Worm (Caenorhabditis elegans) whole organism, young adult: ENCODE data around the gene bath-29.

Experiments used
- B0336.3 ChIP-seq: fragments of 200-800 bp; sonication (Bioruptor generic); IDR thresholded peaks from 2 replicates; pipeline ENCODE4 v1.3.6; 2022; ENCODE audit warnings: missing genetic modification characterization, missing compliant biosample characterization
- D2030.7 ChIP-seq: fragments of 200-800 bp; sonication (Bioruptor generic); IDR thresholded peaks from 2 replicates; pipeline ENCODE4 v1.3.6; 2022; ENCODE audit warnings: missing genetic modification reagents, missing genetic modification characterization, missing compliant biosample characterization
- F33H1.4 ChIP-seq: fragments of 200-800 bp; sonication (Bioruptor generic); IDR thresholded peaks from 2 replicates; pipeline ENCODE4 v1.3.6; 2022; ENCODE audit warnings: missing genetic modification reagents, missing genetic modification characterization, missing compliant biosample characterization
- T26A5.8 ChIP-seq: sonication (generic microtip); optimal IDR thresholded peaks from 2 replicates; lab custom pipeline; 2016; ENCODE audit warnings: missing genetic modification characterization, missing compliant biosample characterization
- ZK185.1 ChIP-seq: sonication (generic microtip); optimal IDR thresholded peaks from 2 replicates; lab custom pipeline; 2016; ENCODE audit warnings: mild to moderate bottlenecking, missing genetic modification characterization, missing compliant biosample characterization; ENCODE audit not compliant: poor library complexity, severe bottlenecking
- akir-1 ChIP-seq: fragments of 200-800 bp; sonication (Bioruptor generic); optimal IDR thresholded peaks from 2 replicates; lab custom pipeline; 2018; ENCODE audit warnings: mild to moderate bottlenecking, missing genetic modification characterization, moderate library complexity, missing compliant biosample characterization
- attf-3 ChIP-seq: fragments of 200-800 bp; sonication (Bioruptor generic); conservative IDR thresholded peaks from 2 replicates; pipeline ENCODE4 v1.3.6; 2022; ENCODE audit warnings: missing genetic modification reagents, missing genetic modification characterization, missing compliant biosample characterization
- attf-6 ChIP-seq: fragments of 200-800 bp; sonication (Bioruptor generic); IDR thresholded peaks from 2 replicates; pipeline ENCODE4 v1.3.6; 2022; ENCODE audit warnings: missing genetic modification reagents, missing genetic modification characterization, missing compliant biosample characterization
- cebp-2 ChIP-seq: fragments of 200-800 bp; sonication (Bioruptor generic); IDR thresholded peaks from 2 replicates; pipeline ENCODE4 v1.3.6; 2022; ENCODE audit warnings: missing genetic modification characterization, missing compliant biosample characterization
- die-1 ChIP-seq: sonication (generic microtip); optimal IDR thresholded peaks from 2 replicates; lab custom pipeline; 2016; ENCODE audit warnings: missing genotype, mild to moderate bottlenecking, missing genetic modification characterization, missing compliant biosample characterization
- dox-1 ChIP-seq: fragments of 200-800 bp; sonication (Bioruptor generic); IDR thresholded peaks from 2 replicates; pipeline ENCODE4 v1.3.6; 2022; ENCODE audit warnings: missing genetic modification reagents, missing genetic modification characterization, missing compliant biosample characterization
- dpff-1 ChIP-seq: sonication (generic microtip); optimal IDR thresholded peaks from 2 replicates; lab custom pipeline; 2017; ENCODE audit warnings: mild to moderate bottlenecking, missing genetic modification characterization, missing compliant biosample characterization
- egl-18 ChIP-seq: fragments of 200-800 bp; sonication (Bioruptor generic); IDR thresholded peaks from 2 replicates; pipeline ENCODE4 v1.3.6; 2022; ENCODE audit warnings: missing genetic modification reagents, missing genetic modification characterization, missing compliant biosample characterization
- ets-4 ChIP-seq: fragments of 200-800 bp; sonication (Bioruptor generic); optimal IDR thresholded peaks from 2 replicates; lab custom pipeline; 2018; ENCODE audit warnings: mild to moderate bottlenecking, missing genetic modification characterization, missing compliant biosample characterization
- hrde-1 ChIP-seq: sonication (generic microtip); optimal IDR thresholded peaks from 2 replicates; lab custom pipeline; 2016; ENCODE audit warnings: missing genetic modification characterization, mild to moderate bottlenecking, missing compliant biosample characterization, moderate library complexity, missing genotype, missing genetic modification reagents, borderline replicate concordance
- hsf-1 ChIP-seq: fragments of 200-800 bp; sonication (Bioruptor generic); IDR thresholded peaks from 2 replicates; pipeline ENCODE4 v1.3.6; 2022; ENCODE audit warnings: missing genetic modification reagents, missing genetic modification characterization, missing compliant biosample characterization
- let-607 ChIP-seq, 2 experiments: fragments of 200-800 bp in 1 of 2; sonication (Bioruptor generic) in 1 of 2; sonication (generic microtip) in 1 of 2; optimal IDR thresholded peaks; 2 replicates each; lab custom pipeline; 2016 to 2018; ENCODE audit warnings: mild to moderate bottlenecking in 2 of 2, missing compliant biosample characterization in 2 of 2, missing genetic modification characterization in 2 of 2, moderate library complexity in 2 of 2, missing genotype in 1 of 2
- lin-26 ChIP-seq: fragments of 200-800 bp; sonication (Bioruptor generic); IDR thresholded peaks from 2 replicates; pipeline ENCODE4 v1.3.6; 2022; ENCODE audit warnings: missing genetic modification reagents, missing genetic modification characterization, missing compliant biosample characterization
- lsl-1 ChIP-seq: fragments of 200-800 bp; sonication (Bioruptor generic); optimal IDR thresholded peaks from 2 replicates; lab custom pipeline; 2018; ENCODE audit warnings: mild to moderate bottlenecking, missing genetic modification characterization, moderate library complexity, missing compliant biosample characterization
- madf-10 ChIP-seq: sonication (generic microtip); optimal IDR thresholded peaks from 2 replicates; lab custom pipeline; 2016; ENCODE audit warnings: mild to moderate bottlenecking, missing genetic modification characterization, missing compliant biosample characterization
- madf-3 ChIP-seq: fragments of 200-800 bp; sonication (Bioruptor generic); IDR thresholded peaks from 2 replicates; pipeline ENCODE4 v1.3.6; 2022; ENCODE audit warnings: missing genetic modification reagents, missing genetic modification characterization, missing compliant biosample characterization
- madf-6 ChIP-seq: fragments of 200-800 bp; sonication (Bioruptor generic); IDR thresholded peaks from 2 replicates; pipeline ENCODE4 v1.3.6; 2022; ENCODE audit warnings: missing genetic modification reagents, missing genetic modification characterization, missing compliant biosample characterization
- madf-8 ChIP-seq: fragments of 200-800 bp; sonication (Bioruptor generic); conservative IDR thresholded peaks from 2 replicates; pipeline ENCODE4 v1.3.6; 2022; ENCODE audit warnings: missing genetic modification reagents, missing genetic modification characterization, missing compliant biosample characterization
- mel-28 ChIP-seq: sonication (generic microtip); optimal IDR thresholded peaks from 2 replicates; lab custom pipeline; 2016; ENCODE audit warnings: borderline replicate concordance, mild to moderate bottlenecking, missing genetic modification characterization, missing compliant biosample characterization
- nfya-2 ChIP-seq: fragments of 200-800 bp; sonication (Bioruptor generic); IDR thresholded peaks from 2 replicates; pipeline ENCODE4 v1.3.6; 2022; ENCODE audit warnings: missing genetic modification reagents, missing genetic modification characterization, missing compliant biosample characterization
- pbrm-1 ChIP-seq: fragments of 200-800 bp; sonication (Bioruptor generic); IDR thresholded peaks from 2 replicates; pipeline ENCODE4 v1.3.6; 2022; ENCODE audit warnings: missing genetic modification reagents, missing genetic modification characterization, missing compliant biosample characterization
- snpc-1.1 ChIP-seq: sonication (generic microtip); optimal IDR thresholded peaks from 2 replicates; lab custom pipeline; 2017; ENCODE audit warnings: missing genetic modification characterization, mild to moderate bottlenecking, missing compliant biosample characterization, antibody characterized with exemption, moderate library complexity, missing genotype, missing genetic modification reagents; ENCODE audit not compliant: insufficient read depth
- somi-1 ChIP-seq: fragments of 200-800 bp; sonication (Bioruptor generic); optimal IDR thresholded peaks from 2 replicates; lab custom pipeline; 2018; ENCODE audit warnings: mild to moderate bottlenecking, missing genetic modification characterization, missing compliant biosample characterization
- tlf-1 ChIP-seq: fragments of 200-800 bp; sonication (Bioruptor generic); optimal IDR thresholded peaks from 2 replicates; lab custom pipeline; 2018; ENCODE audit warnings: mild to moderate bottlenecking, missing genetic modification characterization, missing compliant biosample characterization
- unc-62 ChIP-seq: fragments of 150-350 bp; optimal IDR thresholded peaks from 2 replicates; lab custom pipeline; 2014; ENCODE audit warnings: missing biosample characterization, missing genetic modification reagents, missing genetic modification characterization
- xnd-1 ChIP-seq: sonication (generic microtip); optimal IDR thresholded peaks from 2 replicates; lab custom pipeline; 2016; ENCODE audit warnings: missing genotype, missing genetic modification reagents, missing genetic modification characterization, missing compliant biosample characterization
- ztf-22 ChIP-seq: fragments of 200-800 bp; sonication (Bioruptor generic); optimal IDR thresholded peaks from 2 replicates; lab custom pipeline; 2018; ENCODE audit warnings: mild to moderate bottlenecking, missing genetic modification characterization, moderate library complexity, missing compliant biosample characterization

bath-29 gene

DNA sequence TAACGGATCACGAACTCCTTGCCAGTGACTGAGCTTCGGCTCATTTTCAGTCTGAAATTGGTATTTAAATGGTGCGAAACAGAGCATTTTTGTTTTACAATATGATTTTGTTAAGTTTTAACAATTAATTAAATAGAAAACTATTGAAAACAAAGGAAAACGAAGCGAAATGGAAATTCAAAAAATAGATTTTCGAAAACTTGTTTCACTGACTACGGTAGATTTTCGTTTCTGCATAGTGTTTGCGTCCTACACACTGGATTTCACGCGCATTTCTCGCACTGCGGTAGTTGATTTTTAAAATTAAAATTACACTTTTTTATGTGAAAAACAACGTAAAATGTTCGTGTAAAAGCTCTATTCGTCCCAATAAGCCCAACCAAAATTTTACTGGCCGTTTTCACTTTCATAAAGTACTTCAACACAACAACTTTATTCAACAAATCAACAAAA is 2.0 kb upstream of the bath-29 start, which contains the start of gene bath-30 (continued):
- TF ChIP-seq dpff-1 (tag; lab: Kevin White, UChicago) (no peak), egl-18 (no peak), akir-1 (GFP tag; lab: Kevin White, UChicago) (no peak), tlf-1 (GFP tag; lab: Kevin White, UChicago) (no peak), snpc-1.1 (tag; lab: Kevin White, UChicago) (peak; percentile 13)

DNA sequence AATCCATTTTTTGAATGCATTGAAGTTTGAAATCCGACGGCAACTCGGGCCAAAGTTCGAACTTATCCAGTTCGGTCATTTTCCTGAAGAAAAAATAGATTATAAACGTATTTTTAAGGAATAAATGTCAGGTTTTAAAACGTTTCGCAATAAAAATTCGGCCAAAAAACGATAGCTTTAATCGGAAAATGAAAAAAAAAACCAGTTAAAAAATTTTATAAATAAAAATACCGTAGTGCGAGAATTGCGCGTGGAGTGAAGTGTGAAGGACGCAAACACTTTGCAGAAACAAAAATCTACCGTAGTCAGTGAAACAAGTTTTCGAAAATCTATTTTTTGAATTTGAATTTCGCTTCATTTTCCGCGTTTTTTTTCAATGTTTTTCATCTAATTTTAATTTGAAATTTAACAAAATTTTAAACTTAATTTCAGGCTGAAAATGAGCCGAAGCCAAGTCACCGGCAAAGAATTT is 1.5 kb downstream of the bath-29 start, which contains the start of gene F14D2.8:
TSS of gene F14D2.8 (minus strand) at position 51 of the 472 bp plus-strand sequence.
- TF ChIP-seq hrde-1 (tag; lab: Kevin White, UChicago) (no peak), akir-1 (GFP tag; lab: Kevin White, UChicago) (no peak), ztf-22 (GFP tag; lab: Kevin White, UChicago) (no peak), mel-28 (tag; lab: Kevin White, UChicago) (no peak), madf-3 (GFP tag; lab: Robert Waterston, UW) (no peak), madf-8 (GFP tag; lab: Robert Waterston, UW) (0 out of 2 replicates have a peak, but pooled peaks have one; percentile 6), madf-6 (GFP tag; lab: Robert Waterston, UW) (peak; percentile 68), lsl-1 (peak; percentile 86), D2030.7 (peak; percentile 25; the same call in 1 of the 2 replicates), unc-62 (GFP tag; lab: Kevin White, UChicago) (no peak)
- TF ChIP-seq, all 124 proteins: peak for 4

- no peak for TF ChIP-seq attf-6 (GFP tag; lab: Robert Waterston, UW)
- TF ChIP-seq lin-26 (GFP tag; lab: Robert Waterston, UW) = no peak
- no peak for TF ChIP-seq B0336.3 (GFP tag; lab: Robert Waterston, UW)
- TF ChIP-seq somi-1 = no peak
- no peak for TF ChIP-seq let-607 (tag; optimal IDR thresholded peaks at IDR 0.05; lab: Kevin White, UChicago)
- TF ChIP-seq T26A5.8 = no peak
- TF ChIP-seq lsl-1 = no peak
- TF ChIP-seq xnd-1 = no peak
- TF ChIP-seq ZK185.1 (tag; lab: Kevin White, UChicago) = no peak
- TF ChIP-seq ets-4 (GFP tag; lab: Kevin White, UChicago) = no peak
- TF ChIP-seq attf-3 (GFP tag; lab: Robert Waterston, UW) = no peak
- no peak for TF ChIP-seq nfya-2 (GFP tag; lab: Robert Waterston, UW)
- no peak for TF ChIP-seq die-1 (tag; lab: Kevin White, UChicago)
- TF ChIP-seq madf-10 (tag; lab: Kevin White, UChicago) = no peak
- no peak for TF ChIP-seq F33H1.4 (GFP tag; lab: Robert Waterston, UW)
Measured at ce11 chrII:3358834-3359233, 10.5 kb downstream of the bath-29 start, which contains the start of the genes lido-14 and bath-27. Gene lido-14, plus strand, starts transcription at chrII:3359134. Gene bath-27, plus strand, starts transcription at chrII:3359139.

DNA sequence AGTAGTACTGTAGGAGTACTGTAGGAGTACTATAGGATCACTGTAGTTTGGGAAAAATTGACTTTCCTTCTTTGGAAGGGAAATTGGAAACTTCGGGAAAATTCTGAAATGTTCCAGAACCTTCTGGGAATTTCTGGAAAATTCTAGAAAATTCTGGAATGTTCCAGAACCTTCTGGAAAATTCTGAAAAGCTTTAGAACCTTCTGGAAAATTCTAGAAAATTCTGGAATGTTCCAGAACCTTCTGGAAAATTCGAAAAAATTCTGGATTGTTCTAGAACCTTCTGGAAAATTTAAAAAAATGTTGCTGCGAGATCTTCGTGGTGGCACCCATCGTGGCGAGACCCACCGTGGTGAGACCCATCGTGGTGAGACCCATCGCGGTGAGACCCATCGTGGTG is 17.2 kb downstream of the bath-29 start:
- TF ChIP-seq cebp-2 (GFP tag; lab: Robert Waterston, UW) = 0 out of 2 replicates have a peak, but pooled peaks have one; percentile 42
- TF ChIP-seq F33H1.4 (GFP tag; lab: Robert Waterston, UW) = peak; percentile 45
- peak; percentile 96 for TF ChIP-seq hsf-1 (GFP tag; lab: Robert Waterston, UW)
- TF ChIP-seq pbrm-1 (GFP tag; lab: Robert Waterston, UW) = 0 out of 2 replicates have a peak, but pooled peaks have one; percentile 44
- peak; percentile 69 for TF ChIP-seq dox-1 (GFP tag; lab: Robert Waterston, UW)
- 0 out of 2 replicates have a peak, but pooled peaks have one; percentile 20 for TF ChIP-seq madf-6 (GFP tag; lab: Robert Waterston, UW)
